Worm (Caenorhabditis elegans): ENCODE results near the gene C43H6.4.
A peak's percentile ranks its signal among the peaks of the same experiment; 100 is the strongest.

The C43H6.4 gene

ce11 chrX:2422123-2422522, 18.3 kb downstream of the C43H6.4 start:
- no peak for TF ChIP-seq lsy-12 (tag; optimal IDR thresholded peaks at IDR 0.05)
- no peak for TF ChIP-seq unc-39 (tag; optimal IDR thresholded peaks at IDR 0.05)
- TF ChIP-seq nhr-25 (tag; optimal IDR thresholded peaks at IDR 0.05) = no peak

- TF ChIP-seq tbx-2 (tag; optimal IDR thresholded peaks at IDR 0.05) (no peak), nhr-25 (tag; optimal IDR thresholded peaks at IDR 0.05) (peak; percentile 34), lsy-12 (tag; optimal IDR thresholded peaks at IDR 0.05) (no peak), elt-1 (tag; optimal IDR thresholded peaks at IDR 0.05) (no peak), nhr-23 (tag; optimal IDR thresholded peaks at IDR 0.05) (peak; percentile 85)
These were observed 21.5 kb downstream of the C43H6.4 start for ce11 chrX:2425284-2425683.

- TF ChIP-seq ceh-9 (tag; optimal IDR thresholded peaks at IDR 0.05) = no peak
- TF ChIP-seq nhr-25 (tag; optimal IDR thresholded peaks at IDR 0.05) = peak; percentile 61
These were observed 23.1 kb downstream of the C43H6.4 start for ce11 chrX:2426932-2427331.

- TF ChIP-seq snpc-4 (tag; optimal IDR thresholded peaks at IDR 0.05) (no peak), fos-1 (tag; optimal IDR thresholded peaks at IDR 0.05) (no peak), ceh-28 (tag; optimal IDR thresholded peaks at IDR 0.05) (no peak), hmg-11 (tag; optimal IDR thresholded peaks at IDR 0.05) (no peak), pqm-1 (tag; optimal IDR thresholded peaks at IDR 0.05) (no peak), ceh-9 (tag; optimal IDR thresholded peaks at IDR 0.05) (no peak), jun-1 (tag; optimal IDR thresholded peaks at IDR 0.05) (no peak), elt-1 (tag; optimal IDR thresholded peaks at IDR 0.05) (no peak), nhr-77 (tag; optimal IDR thresholded peaks at IDR 0.05) (no peak), lin-39 (tag; optimal IDR thresholded peaks at IDR 0.05) (no peak)
These were observed 23.6 kb downstream of the C43H6.4 start, which contains the start of gene gcy-31 for ce11 chrX:2427404-2427803. Gene gcy-31, minus strand, starts transcription at chrX:2427504.

- TF ChIP-seq sea-2 (GFP tag; optimal IDR thresholded peaks at IDR 0.05) (no peak), ZK546.5 (tag; optimal IDR thresholded peaks at IDR 0.05) (no peak), elt-2 (tag; optimal IDR thresholded peaks at IDR 0.05) (no peak), R02D3.7 (tag; optimal IDR thresholded peaks at IDR 0.05) (no peak), nhr-28 (tag; optimal IDR thresholded peaks at IDR 0.05) (no peak), fkh-10 (GFP tag; optimal IDR thresholded peaks at IDR 0.05) (no peak), skn-1 (tag; optimal IDR thresholded peaks at IDR 0.05) (no peak), jun-1 (tag; optimal IDR thresholded peaks at IDR 0.05) (no peak), ztf-11 (tag; optimal IDR thresholded peaks at IDR 0.05) (no peak), zag-1 (tag; optimal IDR thresholded peaks at IDR 0.05) (no peak), tbx-2 (tag; optimal IDR thresholded peaks at IDR 0.05) (no peak), lin-39 (tag; optimal IDR thresholded peaks at IDR 0.05) (no peak), lin-15B (tag; optimal IDR thresholded peaks at IDR 0.05) (no peak), pqm-1 (tag; optimal IDR thresholded peaks at IDR 0.05) (no peak), hmg-11 (tag; optimal IDR thresholded peaks at IDR 0.05) (no peak), nhr-25 (tag; optimal IDR thresholded peaks at IDR 0.05) (no peak)
These were observed 26.5 kb downstream of the C43H6.4 start for ce11 chrX:2430317-2430716.

- TF ChIP-seq ZK546.5 (tag; optimal IDR thresholded peaks at IDR 0.05) = no peak
- TF ChIP-seq ama-1 (optimal IDR thresholded peaks at IDR 0.05) = no peak
- TF ChIP-seq nhr-237 (tag; optimal IDR thresholded peaks at IDR 0.05) = no peak
- no peak for TF ChIP-seq elt-1 (tag; optimal IDR thresholded peaks at IDR 0.05)
- TF ChIP-seq nfya-1 (tag; optimal IDR thresholded peaks at IDR 0.05; ENCODE audit: insufficient read depth) = peak; percentile 60
- peak; percentile 91 for TF ChIP-seq pha-4 (tag; optimal IDR thresholded peaks at IDR 0.05)
- no peak for TF ChIP-seq sea-2 (GFP tag; optimal IDR thresholded peaks at IDR 0.05)
- TF ChIP-seq nhr-67 (tag; optimal IDR thresholded peaks at IDR 0.05) = no peak
- peak; percentile 13 for TF ChIP-seq nhr-43 (tag; optimal IDR thresholded peaks at IDR 0.05; ENCODE audit: poor library complexity, severe bottlenecking)
- no peak for TF ChIP-seq eor-1 (tag; optimal IDR thresholded peaks at IDR 0.05)
- TF ChIP-seq ztf-11 (tag; optimal IDR thresholded peaks at IDR 0.05) = no peak
- peak; percentile 45 for TF ChIP-seq lin-39 (tag; optimal IDR thresholded peaks at IDR 0.05)
- peak; percentile 44 for TF ChIP-seq snpc-4 (tag; optimal IDR thresholded peaks at IDR 0.05)
- TF ChIP-seq egl-27 (tag; optimal IDR thresholded peaks at IDR 0.05) = peak; percentile 70
- TF ChIP-seq lsy-12 (tag; optimal IDR thresholded peaks at IDR 0.05) = peak; percentile 11
- TF ChIP-seq ceh-28 (tag; optimal IDR thresholded peaks at IDR 0.05) = peak; percentile 8
- no peak for TF ChIP-seq nhr-11 (tag; optimal IDR thresholded peaks at IDR 0.05)
- TF ChIP-seq mml-1 (tag; optimal IDR thresholded peaks at IDR 0.05) = no peak
- no peak for TF ChIP-seq fos-1 (tag; optimal IDR thresholded peaks at IDR 0.05)
- TF ChIP-seq pqm-1 (tag; optimal IDR thresholded peaks at IDR 0.05) = peak; percentile 13
- peak; percentile 69 for TF ChIP-seq hmg-11 (tag; optimal IDR thresholded peaks at IDR 0.05)
- TF ChIP-seq egl-5 (tag; optimal IDR thresholded peaks at IDR 0.05) = no peak
- no peak for TF ChIP-seq fkh-10 (GFP tag; optimal IDR thresholded peaks at IDR 0.05)
- TF ChIP-seq unc-62 (GFP tag; optimal IDR thresholded peaks at IDR 0.05) = peak; percentile 33
- TF ChIP-seq daf-12 (tag; optimal IDR thresholded peaks at IDR 0.05) = no peak
- peak; percentile 12 for TF ChIP-seq tbx-2 (tag; optimal IDR thresholded peaks at IDR 0.05)
- TF ChIP-seq skn-1 (tag; optimal IDR thresholded peaks at IDR 0.05) = no peak
- peak; percentile 83 for TF ChIP-seq nhr-25 (tag; optimal IDR thresholded peaks at IDR 0.05)
- TF ChIP-seq fkh-2 (tag; optimal IDR thresholded peaks at IDR 0.05) = no peak
- TF ChIP-seq nhr-23 (tag; optimal IDR thresholded peaks at IDR 0.05) = peak; percentile 66
- TF ChIP-seq lin-15B (tag; optimal IDR thresholded peaks at IDR 0.05) = peak; percentile 7
- TF ChIP-seq elt-2 (tag; optimal IDR thresholded peaks at IDR 0.05) = peak; percentile 39
- no peak for TF ChIP-seq ceh-16 (tag; optimal IDR thresholded peaks at IDR 0.05)
These were observed 28.6 kb downstream of the C43H6.4 start for ce11 chrX:2432459-2432858.

Data from whole organism, L3 larva.